Worm (Caenorhabditis elegans): ENCODE measurements around the gene hlh-15.

hlh-15 gene

DNA sequence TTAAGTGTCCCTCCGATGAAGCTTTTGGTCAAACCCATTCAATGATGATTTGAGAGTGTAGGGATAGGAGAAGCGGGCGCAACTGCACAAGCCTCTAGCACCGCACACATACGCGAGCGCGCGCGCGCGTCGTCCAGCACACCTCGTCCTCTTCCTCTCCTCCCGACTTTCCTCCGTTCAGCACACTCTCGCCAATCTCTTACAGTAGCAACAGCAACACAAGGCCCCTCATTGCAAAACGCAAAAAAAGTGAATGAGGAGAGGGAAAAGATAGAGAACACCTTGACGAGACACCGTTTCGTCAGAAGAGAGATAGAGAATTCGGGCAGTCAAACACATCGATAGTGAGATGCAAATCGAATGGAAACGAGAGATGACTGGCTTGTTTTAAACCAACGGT lies 19.3 kb upstream of the hlh-15 start:
- TF ChIP-seq unc-62 (GFP tag; optimal IDR thresholded peaks at IDR 0.05): no peak

DNA sequence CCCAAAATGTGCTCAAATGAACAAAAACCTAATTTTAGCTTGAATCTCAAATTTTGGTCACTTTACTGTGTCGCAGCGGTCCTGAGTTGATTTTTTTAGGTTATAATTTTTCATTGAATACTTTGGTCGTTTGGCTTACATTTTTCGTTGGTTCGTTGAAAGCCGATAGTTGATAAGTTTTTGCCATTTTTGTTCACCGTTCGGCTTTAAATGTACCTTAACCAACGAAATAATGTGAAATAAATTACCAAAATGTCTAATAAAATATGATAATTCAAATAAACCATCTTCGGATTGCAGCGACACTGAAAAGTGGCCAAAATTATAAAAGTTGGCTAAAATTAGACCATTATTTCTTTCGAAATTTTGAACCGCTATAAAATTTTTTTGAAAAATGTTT lies 17.1 kb upstream of the hlh-15 start:
- no peak for TF ChIP-seq unc-62 (GFP tag; optimal IDR thresholded peaks at IDR 0.05)

DNA sequence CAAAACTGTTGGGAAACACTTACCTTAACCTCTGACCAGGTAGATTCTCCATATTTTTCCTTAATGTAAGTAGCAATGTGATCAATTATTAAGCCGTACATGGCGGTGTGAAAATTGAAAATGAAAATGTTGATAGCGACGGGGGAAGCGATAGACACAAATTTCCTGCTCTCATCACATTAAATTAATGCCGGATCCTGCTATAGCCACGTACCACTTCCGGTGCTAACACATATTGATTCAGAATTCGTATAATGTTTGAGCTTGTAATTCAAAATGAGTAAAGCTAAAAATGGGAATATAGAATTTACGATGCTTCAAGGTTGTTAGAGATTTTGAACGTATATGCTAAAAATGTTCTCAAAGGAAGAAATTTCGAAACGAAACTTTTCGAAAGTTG lies 14.2 kb upstream of the hlh-15 start, which contains the start of gene gcy-31:
Gene gcy-31, minus strand, starts transcription at position 101 of the 400 bp plus-strand sequence.
- no peak for TF ChIP-seq unc-62 (GFP tag; optimal IDR thresholded peaks at IDR 0.05)

DNA sequence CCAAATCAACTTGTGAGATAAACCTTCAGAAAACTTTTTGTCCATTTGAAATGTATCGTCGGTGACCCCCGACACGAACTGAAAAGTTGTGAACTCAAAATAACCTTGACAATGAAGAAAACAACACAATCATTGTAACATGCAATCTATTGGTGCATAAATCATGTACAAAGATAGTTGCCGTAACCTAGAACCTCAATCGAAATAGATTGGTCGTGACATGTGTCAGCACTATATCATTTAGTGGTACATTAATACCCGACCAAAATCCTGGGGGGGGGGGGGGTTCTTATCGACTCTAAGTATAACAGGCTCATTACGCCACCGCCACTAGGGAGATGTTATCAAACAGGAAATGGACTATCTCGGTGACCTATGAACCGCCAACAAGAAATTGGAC lies 13.8 kb upstream of the hlh-15 start:
- no peak for TF ChIP-seq unc-62 (GFP tag; optimal IDR thresholded peaks at IDR 0.05)

DNA sequence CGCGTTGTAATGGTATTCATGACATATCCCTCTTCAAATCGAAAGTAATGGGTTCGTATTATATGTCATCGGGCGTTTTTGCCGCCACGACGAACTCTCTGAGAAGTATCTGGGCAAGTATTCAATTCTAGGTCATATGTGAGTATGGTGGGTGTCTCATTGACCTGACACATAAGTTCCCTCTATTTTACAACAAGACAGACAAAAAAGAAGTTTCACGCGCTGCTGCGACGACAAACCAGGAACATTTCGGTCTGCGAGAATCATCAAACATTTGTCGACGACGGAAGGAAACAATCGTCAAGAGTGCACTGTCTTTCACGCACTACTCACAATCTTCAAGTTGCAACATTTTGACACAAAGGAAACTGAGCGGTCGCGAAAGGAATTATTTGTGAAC lies 12.1 kb upstream of the hlh-15 start:
- TF ChIP-seq unc-62 (GFP tag; optimal IDR thresholded peaks at IDR 0.05): no peak

DNA sequence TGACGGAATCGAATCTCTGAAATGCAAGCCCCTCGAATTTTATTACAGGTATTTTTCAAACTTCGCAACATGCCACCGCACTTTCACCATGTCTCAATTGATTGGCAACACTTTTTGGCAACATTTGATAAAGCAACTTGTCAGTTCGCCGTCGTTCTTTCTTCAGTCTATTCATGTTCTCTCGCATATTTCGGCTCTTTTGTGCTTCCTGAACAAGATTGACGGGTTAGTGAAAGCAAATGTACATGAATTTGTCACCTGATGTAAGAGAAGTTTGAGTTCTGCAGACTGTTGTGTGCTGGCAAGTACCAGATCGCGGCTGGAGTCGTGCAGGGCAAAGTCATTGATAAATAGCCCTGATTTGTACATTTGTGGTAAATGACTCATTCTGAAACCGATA lies 8.9 kb upstream of the hlh-15 start:
- no peak for TF ChIP-seq unc-62 (GFP tag; optimal IDR thresholded peaks at IDR 0.05)

DNA sequence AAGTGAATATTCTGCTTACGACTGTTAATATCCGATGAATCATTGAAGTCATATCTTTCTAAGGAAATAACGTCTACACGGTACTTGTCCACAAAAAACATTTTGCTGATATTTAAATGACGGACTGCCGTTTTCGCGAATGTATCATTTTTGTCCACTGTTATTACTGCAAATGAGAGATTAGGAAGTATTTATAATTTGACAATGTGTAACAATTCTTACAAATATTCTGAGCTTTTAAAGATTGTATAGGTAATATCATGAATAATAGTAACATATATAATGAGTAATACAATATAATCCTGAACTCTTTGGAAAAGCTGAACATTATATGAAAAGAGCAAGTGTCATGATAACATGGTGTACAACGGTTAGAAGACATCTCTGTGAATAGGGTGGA lies 6.6 kb upstream of the hlh-15 start, which contains the start of gene glr-7:
Gene glr-7, minus strand, starts transcription at position 101 of the 400 bp plus-strand sequence.
- no peak for TF ChIP-seq unc-62 (GFP tag; optimal IDR thresholded peaks at IDR 0.05)

DNA sequence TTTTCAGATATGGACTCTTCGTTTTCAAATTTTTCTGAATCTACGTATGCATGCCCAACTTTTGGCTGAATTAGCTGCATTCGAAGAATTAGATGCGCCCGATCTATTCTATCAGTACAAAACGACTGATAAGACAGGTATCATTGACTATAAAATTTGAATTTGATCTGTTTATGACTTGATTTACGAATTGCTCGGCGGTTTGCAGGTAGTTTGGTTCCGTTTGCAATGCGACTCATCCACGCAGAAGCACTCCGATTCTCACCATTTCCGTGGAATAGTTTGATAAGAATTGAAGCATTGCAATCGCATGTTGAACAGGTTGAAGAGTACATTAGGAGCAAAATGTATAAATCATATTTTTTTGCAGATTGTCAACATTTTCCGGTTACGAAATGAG lies 2.2 kb downstream of the hlh-15 start:
- TF ChIP-seq unc-62 (GFP tag; optimal IDR thresholded peaks at IDR 0.05): no peak

DNA sequence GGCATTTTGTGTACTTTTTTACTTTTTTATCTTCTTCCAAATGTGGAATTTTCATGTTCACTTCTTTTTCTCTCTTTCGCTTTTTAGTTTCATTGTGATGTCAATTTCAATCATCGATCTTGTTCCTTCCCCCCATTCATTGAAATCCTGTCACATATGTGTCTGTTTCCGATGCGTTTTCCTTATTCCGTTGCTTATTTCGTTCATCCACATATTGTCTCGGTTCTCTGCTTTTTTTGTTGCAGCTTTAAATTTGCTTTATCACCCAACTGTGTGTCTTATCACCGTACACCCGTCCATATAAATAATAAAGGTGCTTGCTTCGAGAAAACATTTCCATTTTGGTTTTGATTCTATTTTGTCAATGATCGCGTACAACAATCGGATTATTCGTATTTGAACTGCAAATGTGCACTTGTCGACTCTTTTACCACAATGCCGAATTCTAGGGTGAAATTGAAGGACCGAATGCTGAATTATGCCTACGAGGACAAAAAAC lies 3.9 kb downstream of the hlh-15 start, which contains the start of the genes C43H6.12 and trpp-12:
Gene C43H6.12, plus strand, starts transcription at position 365 of the 499 bp plus-strand sequence.
Gene trpp-12, plus strand, starts transcription at position 449 of the 499 bp plus-strand sequence.
- TF ChIP-seq unc-62 (GFP tag; optimal IDR thresholded peaks at IDR 0.05): no peak

DNA sequence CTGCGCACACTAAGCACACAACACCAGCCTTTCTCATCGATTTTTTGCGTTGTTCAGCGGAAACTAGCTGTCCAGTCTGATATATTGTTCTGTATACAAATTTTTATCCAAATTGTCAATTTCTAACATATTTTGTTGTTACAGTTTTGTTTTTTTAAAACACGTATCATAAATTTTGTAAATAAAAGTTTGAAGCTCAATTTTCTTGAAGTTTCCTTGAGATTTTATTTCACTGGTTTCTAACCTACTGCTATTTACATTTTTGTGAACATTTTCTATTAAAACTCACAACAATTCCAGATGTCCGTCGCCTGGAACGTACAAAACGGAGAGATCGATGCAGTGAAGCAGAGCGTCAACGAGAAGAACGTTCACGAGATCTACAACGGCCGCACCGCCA lies 6.0 kb downstream of the hlh-15 start, which contains the start of gene mtpn-1:
Gene mtpn-1, plus strand, starts transcription at position 301 of the 400 bp plus-strand sequence.
- TF ChIP-seq unc-62 (GFP tag; optimal IDR thresholded peaks at IDR 0.05): no peak

DNA sequence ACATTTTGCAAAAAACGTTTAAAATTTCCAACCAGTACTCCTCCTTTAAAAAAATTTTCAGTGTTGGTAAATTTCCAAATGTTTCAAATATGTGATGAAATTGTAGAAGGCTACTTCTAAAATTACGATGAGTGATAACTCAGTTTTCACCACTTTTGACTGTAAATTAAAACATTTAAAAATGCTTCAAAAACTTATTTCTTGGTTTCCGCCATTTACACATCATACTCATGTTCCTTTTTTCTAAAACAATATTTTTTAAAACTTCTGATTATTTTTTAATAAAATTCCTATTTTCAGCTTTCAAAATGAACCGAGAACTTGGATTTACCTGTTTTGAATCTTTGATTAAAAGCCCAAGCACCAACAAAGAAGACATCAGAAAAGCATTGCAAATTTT lies 9.5 kb downstream of the hlh-15 start, which contains the start of gene C43H6.4:
Gene C43H6.4, plus strand, starts transcription at position 301 of the 400 bp plus-strand sequence.
- TF ChIP-seq unc-62 (GFP tag; optimal IDR thresholded peaks at IDR 0.05): no peak

DNA sequence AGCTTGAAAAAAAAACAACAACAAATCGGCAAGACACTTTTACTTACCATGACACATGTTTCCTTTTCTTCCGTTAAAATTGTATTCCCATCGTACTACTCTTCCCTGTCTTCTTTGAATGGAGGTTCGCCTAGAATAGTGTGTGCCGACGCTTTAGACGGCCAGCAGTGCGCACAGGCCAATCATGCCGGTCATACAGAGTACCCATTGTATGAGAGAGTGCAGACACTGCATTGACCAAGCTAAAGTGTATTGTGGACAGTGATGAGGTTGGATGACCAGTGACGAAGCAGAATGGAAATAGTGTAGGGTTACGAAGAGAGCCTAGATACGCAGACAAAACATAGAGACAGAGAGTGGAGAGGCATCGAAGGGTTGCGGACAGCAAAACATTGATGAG lies 11.3 kb downstream of the hlh-15 start, which contains the start of gene dhhc-9:
Gene dhhc-9, minus strand, starts transcription at position 154 of the 400 bp plus-strand sequence.
- TF ChIP-seq unc-62 (GFP tag; optimal IDR thresholded peaks at IDR 0.05): no peak

DNA sequence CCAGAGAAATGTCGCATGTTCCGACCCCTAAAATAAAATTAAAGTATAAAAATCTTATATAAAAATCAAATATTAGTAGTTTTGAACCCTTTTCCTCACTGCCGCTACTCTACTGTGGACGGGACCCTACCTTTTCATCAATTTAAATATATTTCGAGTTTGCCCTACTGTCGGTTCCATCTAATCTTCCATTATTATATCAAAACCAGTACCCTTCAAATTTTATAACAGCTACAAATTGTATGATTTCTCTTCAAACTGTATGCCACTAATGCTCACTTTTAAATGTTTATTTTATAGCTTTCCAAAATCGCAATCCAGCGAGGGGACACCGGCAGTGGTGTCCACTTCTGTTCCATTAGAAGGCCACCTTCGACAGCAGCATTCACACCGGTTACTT lies 18.2 kb downstream of the hlh-15 start, which contains the start of gene C43H6.6:
Gene C43H6.6, plus strand, starts transcription at position 301 of the 400 bp plus-strand sequence.
- TF ChIP-seq unc-62 (GFP tag; optimal IDR thresholded peaks at IDR 0.05): no peak

DNA sequence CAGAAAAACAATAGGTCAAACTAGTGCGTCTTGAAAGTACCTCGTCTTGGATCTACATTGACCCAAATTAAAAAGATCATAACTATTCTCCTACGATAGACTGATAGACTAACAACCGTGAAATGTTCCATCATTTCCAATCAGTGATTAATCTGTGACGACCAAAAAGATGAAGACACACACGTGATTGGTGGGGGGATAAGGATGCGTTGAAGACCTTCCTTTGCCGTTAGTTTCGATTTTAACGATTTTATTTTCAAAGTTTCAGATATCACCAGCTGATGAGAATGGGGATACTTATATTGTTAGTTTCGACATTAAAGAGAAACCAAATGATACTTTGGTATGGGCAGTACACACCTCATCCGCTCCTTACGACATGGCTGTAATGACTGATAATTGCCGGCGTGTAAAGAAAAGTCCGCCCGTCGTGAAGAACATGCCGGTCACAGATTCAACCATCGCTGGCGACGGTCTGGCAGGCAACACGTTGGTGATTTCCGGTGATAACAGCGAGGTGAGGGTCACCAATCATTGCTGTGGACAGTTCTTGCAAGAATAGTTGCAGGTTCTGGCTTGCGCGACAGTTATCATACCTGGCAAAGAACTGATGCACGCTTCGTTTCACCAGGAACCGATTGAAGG lies 26.1 kb downstream of the hlh-15 start:
- TF ChIP-seq unc-62 (GFP tag; optimal IDR thresholded peaks at IDR 0.05): no peak

DNA sequence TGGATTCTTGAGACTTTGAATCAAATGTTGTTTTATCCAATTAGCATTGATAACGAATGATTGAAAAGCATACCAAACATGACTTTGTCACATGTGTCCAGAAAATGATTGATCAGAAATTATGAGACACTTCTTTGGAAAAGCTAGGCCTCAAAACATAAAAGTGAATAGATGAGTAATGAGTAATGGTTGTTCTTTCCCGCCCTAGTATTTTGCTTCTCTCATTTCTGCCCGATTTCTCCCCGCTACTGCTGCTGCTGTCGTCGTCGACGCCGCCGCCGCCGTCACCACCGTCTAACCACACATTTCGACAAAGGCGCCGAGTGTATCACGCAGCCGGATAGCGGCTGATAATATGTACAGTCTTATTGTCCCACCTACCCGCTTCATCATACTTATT lies 27.7 kb downstream of the hlh-15 start, which contains the start of gene F47G3.1:
Gene F47G3.1, plus strand, starts transcription at position 301 of the 400 bp plus-strand sequence.
- TF ChIP-seq unc-62 (GFP tag; optimal IDR thresholded peaks at IDR 0.05): no peak

DNA sequence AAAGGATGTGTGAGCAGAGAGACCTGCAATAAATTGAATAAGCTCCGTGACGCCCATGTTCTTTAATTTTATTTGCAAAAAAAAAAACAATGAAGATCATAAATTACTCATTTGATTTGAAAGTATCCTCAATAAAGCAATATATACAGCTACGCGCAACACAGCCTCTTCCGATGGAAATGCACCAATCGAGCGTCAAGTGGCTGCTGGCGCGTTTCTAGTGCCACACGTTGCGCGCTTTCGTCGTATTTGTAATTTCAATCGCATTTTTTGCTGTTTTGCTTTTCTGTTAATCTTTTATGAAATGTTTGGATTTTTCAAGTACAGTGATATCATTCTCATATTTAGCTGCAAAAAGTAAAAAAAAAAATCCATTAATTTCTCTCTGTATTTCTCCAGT lies 30.9 kb downstream of the hlh-15 start:
- TF ChIP-seq unc-62 (GFP tag; optimal IDR thresholded peaks at IDR 0.05): no peak

DNA sequence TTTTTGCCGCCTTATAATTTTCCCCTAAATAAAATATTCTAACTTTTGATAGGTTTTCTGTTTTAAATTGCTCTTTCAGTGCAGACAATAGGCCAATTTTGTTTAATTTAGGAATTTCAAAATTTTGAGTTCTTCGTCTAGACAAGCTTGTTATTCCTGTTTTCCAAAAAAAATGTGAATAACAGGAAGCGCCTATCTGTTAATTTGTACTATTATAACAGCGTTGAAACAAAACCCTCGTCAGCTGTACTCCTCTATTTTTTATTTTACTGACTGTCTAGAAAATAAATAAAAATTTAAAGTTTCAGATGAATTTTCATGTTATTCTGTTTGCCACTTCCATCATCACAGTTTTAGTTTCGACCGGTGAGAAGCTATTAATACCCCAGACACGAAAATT lies 31.9 kb downstream of the hlh-15 start, which contains the start of gene F47G3.4:
Gene F47G3.4, plus strand, starts transcription at position 301 of the 400 bp plus-strand sequence.
- no peak for TF ChIP-seq unc-62 (GFP tag; optimal IDR thresholded peaks at IDR 0.05)

Data from whole organism, dauer.